Fruit fly (Drosophila melanogaster) whole organism, embryonic: ENCODE data around the gene Gcna.
A peak's percentile ranks its signal among the peaks of the same experiment; 100 is the strongest.

Experiments
- ATbp ChIP-seq: fragments of 200-800 bp; sonication (Bioruptor generic); optimal IDR thresholded peaks from 2 replicates; lab custom pipeline; 2017; ENCODE audit warnings: missing biosample characterization, mild to moderate bottlenecking, missing genetic modification characterization, missing genetic modification reagents
- Asciz ChIP-seq: fragments of 200-800 bp; sonication (Bioruptor generic); optimal IDR thresholded peaks from 2 replicates; lab custom pipeline; 2017; ENCODE audit warnings: missing biosample characterization, mild to moderate bottlenecking, missing genetic modification characterization, missing genetic modification reagents
- Awh ChIP-seq: fragments of 200-800 bp; sonication (Bioruptor generic); IDR thresholded peaks from 2 replicates; pipeline ENCODE4, ENCODE4 v1.3.6; 2022; ENCODE audit warnings: missing biosample characterization, missing genetic modification characterization
- CG10209 ChIP-seq: fragments of 200-800 bp; sonication (Bioruptor generic); optimal IDR thresholded peaks from 3 replicates; lab custom pipeline; 2017; ENCODE audit warnings: missing biosample characterization, mild to moderate bottlenecking, missing genetic modification characterization, missing genetic modification reagents
- CG11085 ChIP-seq: fragments of 200-800 bp; sonication (Bioruptor generic); IDR thresholded peaks from 2 replicates; pipeline ENCODE4 v1.3.6; 2022; ENCODE audit warnings: missing biosample characterization, missing genetic modification characterization
- CG12071 ChIP-seq: fragments of 200-800 bp; sonication (Bioruptor generic); optimal IDR thresholded peaks from 3 replicates; lab custom pipeline; 2018; ENCODE audit warnings: missing biosample characterization, mild to moderate bottlenecking, missing genetic modification characterization
- CG12299 ChIP-seq: fragments of 200-800 bp; sonication (Bioruptor generic); optimal IDR thresholded peaks from 2 replicates; lab custom pipeline; 2018; ENCODE audit warnings: missing biosample characterization, mild to moderate bottlenecking, missing genetic modification characterization
- CG13296 ChIP-seq: fragments of 200-800 bp; sonication (Bioruptor generic); optimal IDR thresholded peaks from 3 replicates; lab custom pipeline; 2018; ENCODE audit warnings: missing biosample characterization, mild to moderate bottlenecking, missing genetic modification characterization
- CG13894 ChIP-seq: fragments of 200-800 bp; sonication (Bioruptor generic); optimal IDR thresholded peaks from 3 replicates; lab custom pipeline; 2018; ENCODE audit warnings: missing biosample characterization, mild to moderate bottlenecking, missing genetic modification characterization, moderate library complexity
- CG14014 ChIP-seq: fragments of 200-800 bp; sonication (Bioruptor generic); IDR thresholded peaks from 2 replicates; pipeline ENCODE4 v1.3.6; 2022; ENCODE audit warnings: missing biosample characterization, missing genetic modification characterization
- CG14965 ChIP-seq: fragments of 200-800 bp; sonication (Bioruptor generic); optimal IDR thresholded peaks from 2 replicates; lab custom pipeline; 2016; ENCODE audit warnings: missing biosample characterization, missing genetic modification characterization, borderline replicate concordance
- CG17385 ChIP-seq: fragments of 200-800 bp; sonication (Bioruptor generic); optimal IDR thresholded peaks from 3 replicates; lab custom pipeline; 2018; ENCODE audit warnings: missing biosample characterization, mild to moderate bottlenecking, missing genetic modification characterization
- CG18599 ChIP-seq: fragments of 200-800 bp; sonication (Bioruptor generic); optimal IDR thresholded peaks from 3 replicates; lab custom pipeline; 2017; ENCODE audit warnings: missing biosample characterization, missing genetic modification characterization, mild to moderate bottlenecking, moderate library complexity, missing genetic modification reagents
- CG30403 ChIP-seq: fragments of 200-800 bp; sonication (Bioruptor generic); optimal IDR thresholded peaks from 3 replicates; lab custom pipeline; 2016; ENCODE audit warnings: missing biosample characterization, missing genetic modification characterization
- CG32532 ChIP-seq: fragments of 200-800 bp; sonication (Bioruptor generic); IDR thresholded peaks from 2 replicates; pipeline ENCODE4 v1.3.6; 2022; ENCODE audit warnings: missing biosample characterization, missing genetic modification characterization
- CG3281 ChIP-seq: fragments of 200-800 bp; sonication (Bioruptor generic); optimal IDR thresholded peaks from 3 replicates; lab custom pipeline; 2017; ENCODE audit warnings: missing biosample characterization, mild to moderate bottlenecking, missing genetic modification characterization
- CG3407 ChIP-seq: fragments of 200-800 bp; sonication (Bioruptor generic); optimal IDR thresholded peaks from 2 replicates; lab custom pipeline; 2018; ENCODE audit warnings: missing biosample characterization, mild to moderate bottlenecking, missing genetic modification characterization
- CG5953 ChIP-seq: fragments of 200-800 bp; sonication (Bioruptor generic); IDR thresholded peaks from 2 replicates; pipeline ENCODE4 v1.3.6; 2022; ENCODE audit warnings: missing biosample characterization, missing genetic modification characterization
- CG6765 ChIP-seq: fragments of 200-800 bp; sonication (Bioruptor generic); optimal IDR thresholded peaks from 3 replicates; lab custom pipeline; 2017; ENCODE audit warnings: missing biosample characterization, mild to moderate bottlenecking, missing genetic modification characterization
- CG7271 ChIP-seq: fragments of 200-800 bp; sonication (Bioruptor generic); optimal IDR thresholded peaks from 2 replicates; lab custom pipeline; 2018; ENCODE audit warnings: missing biosample characterization, mild to moderate bottlenecking, missing genetic modification characterization, moderate library complexity
- CG7372 ChIP-seq: fragments of 200-800 bp; sonication (Bioruptor generic); IDR thresholded peaks from 2 replicates; pipeline ENCODE4 v1.3.6; 2022; ENCODE audit warnings: missing biosample characterization, missing genetic modification characterization
- CG8281 ChIP-seq: fragments of 200-800 bp; sonication (Bioruptor generic); optimal IDR thresholded peaks from 2 replicates; lab custom pipeline; 2018; ENCODE audit warnings: missing biosample characterization, mild to moderate bottlenecking, missing genetic modification characterization, moderate library complexity
- CrebB ChIP-seq: fragments of 200-800 bp; sonication (Bioruptor generic); optimal IDR thresholded peaks from 3 replicates; lab custom pipeline; 2018; ENCODE audit warnings: missing biosample characterization, mild to moderate bottlenecking, missing genetic modification characterization
- Dbx ChIP-seq: fragments of 200-800 bp; sonication (Bioruptor generic); IDR thresholded peaks from 3 replicates; pipeline ENCODE4 v1.3.6; 2022; ENCODE audit warnings: missing biosample characterization, missing genetic modification characterization
- Fer2 ChIP-seq: fragments of 200-800 bp; sonication (Bioruptor generic); optimal IDR thresholded peaks from 2 replicates; lab custom pipeline; 2018; ENCODE audit warnings: missing biosample characterization, mild to moderate bottlenecking, missing genetic modification characterization, moderate library complexity
- HLH4C ChIP-seq: fragments of 200-800 bp; sonication (Bioruptor generic); IDR thresholded peaks from 3 replicates; pipeline ENCODE4 v1.3.6; 2022; ENCODE audit warnings: missing biosample characterization, missing genetic modification characterization; ENCODE audit not compliant: partially characterized antibody
- Hr51 ChIP-seq, 2 experiments: fragments of 200-800 bp; sonication (Bioruptor generic); optimal IDR thresholded peaks; 2 replicates in 1 of 2; 3 replicates in 1 of 2; lab custom pipeline; 2016 to 2018; ENCODE audit warnings: missing biosample characterization in 2 of 2, missing genetic modification characterization in 2 of 2, mild to moderate bottlenecking in 1 of 2, moderate library complexity in 1 of 2
- Meics ChIP-seq: fragments of 200-800 bp; sonication (Bioruptor generic); optimal IDR thresholded peaks from 2 replicates; lab custom pipeline; 2017; ENCODE audit warnings: missing biosample characterization, mild to moderate bottlenecking, missing genetic modification characterization
- Pdp1 ChIP-seq, 2 experiments: fragments of 200-800 bp; sonication (Bioruptor generic); optimal IDR thresholded peaks; 3 replicates each; lab custom pipeline; 2016; ENCODE audit warnings: missing biosample characterization in 2 of 2, missing genetic modification characterization in 2 of 2, mild to moderate bottlenecking in 1 of 2, moderate library complexity in 1 of 2
- Scr ChIP-seq: fragments of 200-800 bp; sonication (Bioruptor generic); IDR thresholded peaks from 2 replicates; pipeline ENCODE4 v1.3.6; 2022; ENCODE audit warnings: missing biosample characterization, missing genetic modification characterization; ENCODE audit not compliant: partially characterized antibody
- bigmax ChIP-seq: fragments of 200-800 bp; sonication (Bioruptor generic); optimal IDR thresholded peaks from 2 replicates; lab custom pipeline; 2018; ENCODE audit warnings: missing biosample characterization, mild to moderate bottlenecking, missing genetic modification characterization
- dpn ChIP-seq, 2 experiments: fragments of 200-800 bp; sonication (Bioruptor generic); optimal IDR thresholded peaks; 3 replicates each; lab custom pipeline; 2016; ENCODE audit warnings: missing biosample characterization in 2 of 2, missing genetic modification characterization in 2 of 2
- gem ChIP-seq: fragments of 200-800 bp; sonication (Bioruptor generic); optimal IDR thresholded peaks from 2 replicates; lab custom pipeline; 2019; ENCODE audit warnings: missing biosample characterization, mild to moderate bottlenecking, missing genetic modification characterization, moderate library complexity
- grn ChIP-seq: fragments of 200-800 bp; sonication (Bioruptor generic); optimal IDR thresholded peaks from 3 replicates; lab custom pipeline; 2017; ENCODE audit warnings: missing biosample characterization, missing genetic modification characterization
- h ChIP-seq: fragments of >200 bp; optimal IDR thresholded peaks from 2 replicates; lab custom pipeline; 2017
- her ChIP-seq: fragments of 200-800 bp; sonication (Bioruptor generic); optimal IDR thresholded peaks from 2 replicates; lab custom pipeline; 2016; ENCODE audit warnings: missing biosample characterization, missing genetic modification characterization
- lab ChIP-seq: fragments of 200-800 bp; sonication (Bioruptor generic); optimal IDR thresholded peaks from 3 replicates; lab custom pipeline; 2017; ENCODE audit warnings: missing biosample characterization, missing genetic modification characterization, mild to moderate bottlenecking, moderate library complexity, missing genetic modification reagents
- lbe ChIP-seq: fragments of 200-800 bp; sonication (Bioruptor generic); optimal IDR thresholded peaks from 2 replicates; lab custom pipeline; 2016; ENCODE audit warnings: missing biosample characterization, mild to moderate bottlenecking, missing genetic modification characterization
- mam ChIP-seq: fragments of 200-800 bp; sonication (Bioruptor generic); optimal IDR thresholded peaks from 3 replicates; lab custom pipeline; 2016; ENCODE audit warnings: missing biosample characterization, missing genetic modification characterization
- nerfin-1 ChIP-seq: fragments of 200-800 bp; sonication (Bioruptor generic); optimal IDR thresholded peaks from 3 replicates; lab custom pipeline; 2019; ENCODE audit warnings: missing biosample characterization, mild to moderate bottlenecking, missing genetic modification characterization, moderate library complexity
- nerfin-2 ChIP-seq: fragments of 200-800 bp; sonication (Bioruptor generic); IDR thresholded peaks from 2 replicates; pipeline ENCODE4 v1.3.6; 2022; ENCODE audit warnings: missing biosample characterization, missing genetic modification characterization; ENCODE audit not compliant: partially characterized antibody
- pb ChIP-seq: fragments of 200-800 bp; sonication (Bioruptor generic); optimal IDR thresholded peaks from 3 replicates; lab custom pipeline; 2016; ENCODE audit warnings: missing biosample characterization, missing genetic modification characterization
- prd ChIP-seq, 3 experiments: fragments of >200 bp in 2 of 3; fragments of 200-800 bp in 1 of 3; sonication (Bioruptor generic) in 1 of 3; optimal IDR thresholded peaks in 2 of 3; IDR thresholded peaks in 1 of 3; 2 replicates in 2 of 3; 3 replicates in 1 of 3; pipeline versions ENCODE4 v1.3.6 to Lab custom; 2017 to 2022; ENCODE audit warnings: missing biosample characterization in 1 of 3, missing genetic modification characterization in 1 of 3
- sd ChIP-seq: fragments of 200-800 bp; sonication (Bioruptor generic); optimal IDR thresholded peaks from 3 replicates; lab custom pipeline; 2018; ENCODE audit warnings: missing biosample characterization, mild to moderate bottlenecking, missing genetic modification characterization, moderate library complexity
- sna ChIP-seq: fragments of 200-800 bp; sonication (Bioruptor generic); IDR thresholded peaks from 2 replicates; pipeline ENCODE4 v1.3.6; 2022; ENCODE audit warnings: missing biosample characterization, missing genetic modification characterization; ENCODE audit not compliant: partially characterized antibody
- unpg ChIP-seq: fragments of 200-800 bp; sonication (Bioruptor generic); optimal IDR thresholded peaks from 3 replicates; lab custom pipeline; 2018; ENCODE audit warnings: missing biosample characterization, mild to moderate bottlenecking, missing genetic modification characterization, moderate library complexity
- vnd ChIP-seq: fragments of 200-800 bp; sonication (Bioruptor generic); IDR thresholded peaks from 3 replicates; pipeline ENCODE4 v1.3.6; 2022; ENCODE audit warnings: missing biosample characterization, missing genetic modification characterization; ENCODE audit not compliant: partially characterized antibody
- wor ChIP-seq: fragments of 200-800 bp; sonication (Bioruptor generic); IDR thresholded peaks from 2 replicates; pipeline ENCODE4 v1.3.6; 2022; ENCODE audit warnings: missing biosample characterization, missing genetic modification characterization

Gene Gcna

dm6 chrX:1854070-1854469 lies 11.6 kb downstream of the Gcna start (continued):
- TF ChIP-seq Scr (GFP tag; lab: Robert Waterston, UW), result no peak
- TF ChIP-seq CG10209 (GFP tag; lab: Kevin White, UChicago), result peak; percentile 75
- TF ChIP-seq nerfin-2 (GFP tag; lab: Robert Waterston, UW), result no peak
- TF ChIP-seq wor (GFP tag; lab: Robert Waterston, UW), result no peak
- peak; percentile 82 for TF ChIP-seq CrebB
- peak; percentile 51 for TF ChIP-seq Fer2 (tag; lab: Kevin White, UChicago)
- TF ChIP-seq CG11085 (GFP tag; lab: Robert Waterston, UW), result no peak
- peak; percentile 81 for TF ChIP-seq Meics
- TF ChIP-seq CG18599 (GFP tag; lab: Kevin White, UChicago), result peak; percentile 96
- peak in 1 of 2 experiments; percentile 31 for TF ChIP-seq Pdp1 (GFP tag; optimal IDR thresholded peaks at IDR 0.05; lab: Kevin White, UChicago)
- TF ChIP-seq CG17385 (GFP tag; lab: Kevin White, UChicago), result peak; percentile 56
- TF ChIP-seq ATbp (GFP tag; lab: Kevin White, UChicago), result peak; percentile 67
- peak; percentile 36 for TF ChIP-seq unpg
- peak; percentile 36 for TF ChIP-seq gem (tag; lab: Kevin White, UChicago)
- peak; percentile 57 for TF ChIP-seq pb
- peak; percentile 84 for TF ChIP-seq CG12071 (GFP tag; lab: Kevin White, UChicago)
- TF ChIP-seq CG7372 (GFP tag; lab: Robert Waterston, UW), result 0 out of 2 replicates have a peak, but pooled peaks have one; percentile 14
- peak; percentile 9 for TF ChIP-seq CG3407 (GFP tag; lab: Kevin White, UChicago)
- TF ChIP-seq CG3281 (GFP tag; lab: Kevin White, UChicago), result peak; percentile 86
- peak; percentile 4 for TF ChIP-seq bigmax (GFP tag; lab: Kevin White, UChicago)
- TF ChIP-seq grn (GFP tag; lab: Kevin White, UChicago), result peak; percentile 75
- TF ChIP-seq CG13296 (GFP tag; lab: Kevin White, UChicago), result peak; percentile 91
- TF ChIP-seq lbe (GFP tag; lab: Kevin White, UChicago), result peak; percentile 36
- TF ChIP-seq Hr51 (GFP tag; optimal IDR thresholded peaks at IDR 0.05; lab: Kevin White, UChicago), result peak; percentile 8 to 73
- peak; percentile 93 for TF ChIP-seq CG6765 (GFP tag; lab: Kevin White, UChicago)
- peak; percentile 51; the same call in 1 of the 2 replicates for TF ChIP-seq CG5953 (GFP tag; lab: Robert Waterston, UW)
- no peak for TF ChIP-seq prd (optimal IDR thresholded peaks at IDR 0.05; lab: Kevin White, UChicago)
- 0 out of 3 replicates have a peak, but pooled peaks have one; percentile 20 for TF ChIP-seq prd (GFP tag; IDR thresholded peaks at IDR 0.05; lab: Robert Waterston, UW)
- TF ChIP-seq CG32532 (GFP tag; lab: Robert Waterston, UW), result peak; percentile 58; the same call in 1 of the 2 replicates
- no peak for TF ChIP-seq nerfin-1 (tag; lab: Kevin White, UChicago)
- peak; percentile 56 for TF ChIP-seq mam (GFP tag; lab: Kevin White, UChicago)
- no peak for TF ChIP-seq HLH4C
- peak; percentile 81; the same call in 1 of the 2 replicates for TF ChIP-seq CG14014 (GFP tag; lab: Robert Waterston, UW)
- TF ChIP-seq CG7271 (tag; lab: Kevin White, UChicago), result no peak
- peak; percentile 56 for TF ChIP-seq sd (tag; lab: Kevin White, UChicago)
- peak; percentile 89; the same call in 2 of the 3 replicates for TF ChIP-seq Dbx (GFP tag; lab: Robert Waterston, UW)
- peak; percentile 83 for TF ChIP-seq CG13894 (tag; lab: Kevin White, UChicago)
- no peak for TF ChIP-seq CG8281 (tag; lab: Kevin White, UChicago)
- TF ChIP-seq Asciz (GFP tag; lab: Kevin White, UChicago), result peak; percentile 54
- TF ChIP-seq sna, result no peak
- TF ChIP-seq lab (GFP tag; lab: Kevin White, UChicago), result peak; percentile 97
- no peak for TF ChIP-seq h (lab: Kevin White, UChicago)
- peak; percentile 79 for TF ChIP-seq Awh (GFP tag; lab: Robert Waterston, UW)
- TF ChIP-seq her (GFP tag; lab: Kevin White, UChicago), result peak; percentile 81
- TF ChIP-seq CG30403 (GFP tag; lab: Kevin White, UChicago), result peak; percentile 8
- TF ChIP-seq CG14965, result peak; percentile 50
- no peak for TF ChIP-seq vnd (GFP tag; lab: Robert Waterston, UW)
- TF ChIP-seq CG12299, result peak; percentile 72
- peak; percentile 21 to 77 for TF ChIP-seq dpn (GFP tag; optimal IDR thresholded peaks at IDR 0.05; lab: Kevin White, UChicago)
